Fruit fly (Drosophila melanogaster) whole organism, embryonic: ENCODE data around the gene Adsl.

Experiments used
- Asciz ChIP-seq: fragments of 200-800 bp; sonication (Bioruptor generic); optimal IDR thresholded peaks from 2 replicates; lab custom pipeline; 2017; ENCODE audit warnings: missing biosample characterization, mild to moderate bottlenecking, missing genetic modification characterization, missing genetic modification reagents
- B-H2 ChIP-seq: fragments of 200-800 bp; sonication (Bioruptor generic); optimal IDR thresholded peaks from 2 replicates; lab custom pipeline; 2018; ENCODE audit warnings: missing biosample characterization, mild to moderate bottlenecking, missing genetic modification characterization
- Blimp-1 ChIP-seq: fragments of 200-800 bp; sonication (Bioruptor generic); optimal IDR thresholded peaks from 3 replicates; lab custom pipeline; 2018; ENCODE audit warnings: missing biosample characterization, missing genetic modification characterization, mild to moderate bottlenecking, moderate library complexity, missing genetic modification reagents
- BtbVII ChIP-seq: fragments of 200-800 bp; sonication (Bioruptor generic); optimal IDR thresholded peaks from 3 replicates; lab custom pipeline; 2017; ENCODE audit warnings: missing biosample characterization, mild to moderate bottlenecking, missing genetic modification characterization
- CG10147 ChIP-seq: fragments of 200-800 bp; sonication (Bioruptor generic); optimal IDR thresholded peaks from 2 replicates; lab custom pipeline; 2019; ENCODE audit warnings: missing biosample characterization, mild to moderate bottlenecking, missing genetic modification characterization, moderate library complexity
- CG10321 ChIP-seq: fragments of 200-800 bp; sonication (Bioruptor generic); IDR thresholded peaks from 2 replicates; pipeline ENCODE4 v1.3.6; 2022; ENCODE audit warnings: missing biosample characterization, missing genetic modification characterization
- CG11723 ChIP-seq: fragments of 200-800 bp; sonication (Bioruptor generic); optimal IDR thresholded peaks from 2 replicates; lab custom pipeline; 2017; ENCODE audit warnings: missing biosample characterization, mild to moderate bottlenecking, missing genetic modification characterization
- CG14441 ChIP-seq: fragments of 200-800 bp; sonication (Bioruptor generic); IDR thresholded peaks from 2 replicates; pipeline ENCODE4 v1.3.6; 2022; ENCODE audit warnings: missing biosample characterization, missing genetic modification characterization
- CG17359 ChIP-seq: fragments of 200-800 bp; sonication (Bioruptor generic); optimal IDR thresholded peaks from 3 replicates; lab custom pipeline; 2018; ENCODE audit warnings: missing biosample characterization, mild to moderate bottlenecking, missing genetic modification characterization, moderate library complexity
- CG17829 ChIP-seq: fragments of 200-800 bp; optimal IDR thresholded peaks from 2 replicates; lab custom pipeline; 2019; ENCODE audit warnings: missing biosample characterization, mild to moderate bottlenecking, missing genetic modification characterization, moderate library complexity
- CG2199 ChIP-seq: fragments of 200-800 bp; sonication (Bioruptor generic); IDR thresholded peaks from 3 replicates; pipeline ENCODE4 v1.3.6; 2022; ENCODE audit warnings: missing biosample characterization, missing genetic modification characterization
- CG31388 ChIP-seq: fragments of 200-800 bp; sonication (Bioruptor generic); optimal IDR thresholded peaks from 2 replicates; lab custom pipeline; 2016; ENCODE audit warnings: missing biosample characterization, missing genetic modification characterization
- CG3281 ChIP-seq: fragments of 200-800 bp; sonication (Bioruptor generic); optimal IDR thresholded peaks from 3 replicates; lab custom pipeline; 2017; ENCODE audit warnings: missing biosample characterization, mild to moderate bottlenecking, missing genetic modification characterization
- CG43689 ChIP-seq: fragments of 200-800 bp; sonication (Bioruptor generic); IDR thresholded peaks from 2 replicates; pipeline ENCODE4 v1.3.6; 2022; ENCODE audit warnings: missing biosample characterization, missing genetic modification characterization
- CG7271 ChIP-seq: fragments of 200-800 bp; sonication (Bioruptor generic); optimal IDR thresholded peaks from 2 replicates; lab custom pipeline; 2018; ENCODE audit warnings: missing biosample characterization, mild to moderate bottlenecking, missing genetic modification characterization, moderate library complexity
- CG8089 ChIP-seq: fragments of 200-800 bp; sonication (Bioruptor generic); optimal IDR thresholded peaks from 3 replicates; lab custom pipeline; 2016; ENCODE audit warnings: missing biosample characterization, missing genetic modification characterization
- CG8290 ChIP-seq, 3 experiments: fragments of 200-800 bp; sonication (Bioruptor generic); optimal IDR thresholded peaks; 2 replicates each; lab custom pipeline; 2016 to 2019; ENCODE audit warnings: missing biosample characterization in 3 of 3, missing genetic modification characterization in 3 of 3, mild to moderate bottlenecking in 2 of 3, moderate library complexity in 1 of 3
- CG9437 ChIP-seq: fragments of 200-800 bp; sonication (Bioruptor generic); optimal IDR thresholded peaks from 2 replicates; lab custom pipeline; 2018; ENCODE audit warnings: missing biosample characterization, mild to moderate bottlenecking, missing genetic modification characterization
- D19B ChIP-seq: fragments of 200-800 bp; sonication (Bioruptor generic); optimal IDR thresholded peaks from 2 replicates; lab custom pipeline; 2017; ENCODE audit warnings: missing biosample characterization, mild to moderate bottlenecking, missing genetic modification characterization
- Dbx ChIP-seq: fragments of 200-800 bp; sonication (Bioruptor generic); IDR thresholded peaks from 3 replicates; pipeline ENCODE4 v1.3.6; 2022; ENCODE audit warnings: missing biosample characterization, missing genetic modification characterization
- HLH3B ChIP-seq: fragments of 200-800 bp; sonication (Bioruptor generic); IDR thresholded peaks from 2 replicates; pipeline ENCODE4 v1.3.6; 2022; ENCODE audit warnings: missing biosample characterization, missing genetic modification characterization
- HLHmδ ChIP-seq: fragments of 200-800 bp; sonication (Bioruptor generic); optimal IDR thresholded peaks from 2 replicates; lab custom pipeline; 2018; ENCODE audit warnings: missing biosample characterization, mild to moderate bottlenecking, missing genetic modification characterization, moderate library complexity
- Oaz ChIP-seq: fragments of 200-800 bp; sonication (Bioruptor generic); IDR thresholded peaks from 2 replicates; pipeline ENCODE4 v1.3.6; 2022; ENCODE audit warnings: missing biosample characterization, missing genetic modification characterization
- Ptx1 ChIP-seq: fragments of 200-800 bp; sonication (Bioruptor generic); IDR thresholded peaks from 2 replicates; pipeline ENCODE4 v1.3.6; 2022; ENCODE audit warnings: missing biosample characterization, missing genetic modification characterization
- bcd ChIP-seq: fragments of 200-800 bp; sonication (Bioruptor generic); optimal IDR thresholded peaks from 2 replicates; lab custom pipeline; 2017; ENCODE audit warnings: missing biosample characterization, mild to moderate bottlenecking, missing genetic modification characterization
- br ChIP-seq: fragments of >200 bp; optimal IDR thresholded peaks from 2 replicates; lab custom pipeline; 2017
- caup ChIP-seq: fragments of 200-800 bp; sonication (Bioruptor generic); optimal IDR thresholded peaks from 3 replicates; lab custom pipeline; 2017; ENCODE audit warnings: missing biosample characterization, mild to moderate bottlenecking, missing genetic modification characterization, moderate library complexity; ENCODE audit not compliant: severe bottlenecking
- chif ChIP-seq, 2 experiments: fragments of 200-800 bp; sonication (Bioruptor generic); optimal IDR thresholded peaks; 3 replicates each; lab custom pipeline; 2016; ENCODE audit warnings: missing biosample characterization in 2 of 2, missing genetic modification characterization in 2 of 2
- chinmo ChIP-seq: fragments of 200-800 bp; sonication (Bioruptor generic); IDR thresholded peaks from 4 replicates; pipeline ENCODE4 v1.3.6; 2022; ENCODE audit warnings: missing biosample characterization, missing genetic modification characterization; ENCODE audit not compliant: partially characterized antibody
- chm ChIP-seq: fragments of 200-800 bp; sonication (Bioruptor generic); IDR thresholded peaks from 2 replicates; pipeline ENCODE4 v1.3.6; 2022; ENCODE audit warnings: missing biosample characterization, missing genetic modification characterization
- dmrt99B ChIP-seq: fragments of 200-800 bp; sonication (Bioruptor generic); optimal IDR thresholded peaks from 2 replicates; lab custom pipeline; 2018; ENCODE audit warnings: missing biosample characterization, mild to moderate bottlenecking, missing genetic modification characterization, moderate library complexity
- dysf ChIP-seq: fragments of 200-800 bp; sonication (Bioruptor generic); IDR thresholded peaks from 3 replicates; pipeline ENCODE4 v1.3.6; 2022; ENCODE audit warnings: missing biosample characterization, missing genetic modification characterization
- eyg ChIP-seq: fragments of 200-800 bp; sonication (Bioruptor generic); optimal IDR thresholded peaks from 3 replicates; lab custom pipeline; 2016; ENCODE audit warnings: missing biosample characterization, missing genetic modification characterization
- ftz-f1 ChIP-seq: fragments of 200-800 bp; sonication (Bioruptor generic); optimal IDR thresholded peaks from 2 replicates; lab custom pipeline; 2016; ENCODE audit warnings: missing biosample characterization, missing genetic modification characterization
- gem ChIP-seq: fragments of 200-800 bp; sonication (Bioruptor generic); optimal IDR thresholded peaks from 2 replicates; lab custom pipeline; 2019; ENCODE audit warnings: missing biosample characterization, mild to moderate bottlenecking, missing genetic modification characterization, moderate library complexity
- gfzf ChIP-seq: fragments of 200-800 bp; sonication (Bioruptor generic); optimal IDR thresholded peaks from 2 replicates; lab custom pipeline; 2016; ENCODE audit warnings: missing biosample characterization, mild to moderate bottlenecking, missing genetic modification characterization, moderate library complexity
- grau ChIP-seq: fragments of 200-800 bp; optimal IDR thresholded peaks from 3 replicates; lab custom pipeline; 2019; ENCODE audit warnings: missing biosample characterization, mild to moderate bottlenecking, missing genetic modification characterization, moderate library complexity
- hkb ChIP-seq, 2 experiments: fragments of 200-800 bp in 1 of 2; fragments of >200 bp in 1 of 2; sonication (Bioruptor generic) in 1 of 2; IDR thresholded peaks in 1 of 2; optimal IDR thresholded peaks in 1 of 2; 2 replicates each; pipeline versions ENCODE4 v1.3.6 to Lab custom; 2017 to 2022; ENCODE audit warnings: missing biosample characterization in 1 of 2, missing genetic modification characterization in 1 of 2
- lab ChIP-seq: fragments of 200-800 bp; sonication (Bioruptor generic); optimal IDR thresholded peaks from 3 replicates; lab custom pipeline; 2017; ENCODE audit warnings: missing biosample characterization, missing genetic modification characterization, mild to moderate bottlenecking, moderate library complexity, missing genetic modification reagents
- lbe ChIP-seq: fragments of 200-800 bp; sonication (Bioruptor generic); optimal IDR thresholded peaks from 2 replicates; lab custom pipeline; 2016; ENCODE audit warnings: missing biosample characterization, mild to moderate bottlenecking, missing genetic modification characterization
- lmd ChIP-seq: fragments of 200-800 bp; sonication (Bioruptor generic); IDR thresholded peaks from 2 replicates; pipeline ENCODE4 v1.3.6; 2022; ENCODE audit warnings: missing biosample characterization, missing genetic modification characterization
- p53 ChIP-seq: fragments of 200-800 bp; sonication (Bioruptor generic); optimal IDR thresholded peaks from 2 replicates; lab custom pipeline; 2016; ENCODE audit warnings: missing biosample characterization, missing genetic modification characterization
- peb ChIP-seq: fragments of 200-800 bp; sonication (Bioruptor generic); IDR thresholded peaks from 2 replicates; pipeline ENCODE4 v1.3.6; 2022; ENCODE audit warnings: missing biosample characterization, missing genetic modification characterization
- pum ChIP-seq: fragments of 200-800 bp; sonication (Bioruptor generic); optimal IDR thresholded peaks from 2 replicates; lab custom pipeline; 2016; ENCODE audit warnings: missing biosample characterization, missing genetic modification characterization
- slbo ChIP-seq: fragments of 200-800 bp; sonication (Bioruptor generic); IDR thresholded peaks from 2 replicates; pipeline ENCODE4 v1.3.6; 2022; ENCODE audit warnings: missing biosample characterization, missing genetic modification characterization
- slou ChIP-seq: fragments of 200-800 bp; sonication (Bioruptor generic); optimal IDR thresholded peaks from 3 replicates; lab custom pipeline; 2016; ENCODE audit warnings: missing biosample characterization, missing genetic modification characterization
- sna ChIP-seq: fragments of 200-800 bp; sonication (Bioruptor generic); IDR thresholded peaks from 2 replicates; pipeline ENCODE4 v1.3.6; 2022; ENCODE audit warnings: missing biosample characterization, missing genetic modification characterization; ENCODE audit not compliant: partially characterized antibody
- ttk ChIP-seq: fragments of 200-800 bp; sonication (Bioruptor generic); IDR thresholded peaks from 2 replicates; pipeline ENCODE4 v2.1.2; 2022; ENCODE audit warnings: missing biosample characterization, missing genetic modification characterization
- tup ChIP-seq: fragments of 200-800 bp; sonication (Bioruptor generic); optimal IDR thresholded peaks from 2 replicates; lab custom pipeline; 2016; ENCODE audit warnings: missing biosample characterization, mild to moderate bottlenecking, missing genetic modification characterization, moderate library complexity
- usp ChIP-seq: fragments of >200 bp; optimal IDR thresholded peaks from 2 replicates; lab custom pipeline; 2017; ENCODE audit warnings: missing biosample characterization, missing genetic modification characterization
- zen2 ChIP-seq: fragments of 200-800 bp; sonication (Bioruptor generic); IDR thresholded peaks from 3 replicates; pipeline ENCODE4 v1.3.6; 2022; ENCODE audit warnings: missing biosample characterization, missing genetic modification characterization; ENCODE audit not compliant: partially characterized antibody

The Adsl gene

DNA sequence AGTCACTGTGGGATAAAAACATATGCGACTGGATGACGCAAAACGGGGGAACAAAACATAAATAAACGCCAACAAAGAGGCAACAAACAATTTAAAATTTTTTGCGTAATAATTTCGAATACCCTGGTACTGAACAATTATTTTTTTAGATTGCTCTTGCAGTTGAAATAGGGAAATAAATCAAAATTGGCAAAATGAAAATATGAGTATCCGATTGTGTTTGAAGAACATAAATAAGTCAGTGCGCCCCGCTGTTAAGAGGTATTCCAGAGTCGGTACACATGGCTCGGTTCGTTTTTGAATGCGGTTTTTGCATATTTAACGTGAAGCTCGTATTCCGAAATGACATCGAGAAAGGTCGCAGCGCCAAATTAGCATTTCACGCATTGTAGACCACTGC, 35.4 kb downstream of the Adsl start:
- TF ChIP-seq dysf (GFP tag; lab: Robert Waterston, UW) (0 out of 3 replicates have a peak, but pooled peaks have one; percentile 35), peb (no peak), chinmo (GFP tag; lab: Robert Waterston, UW) (no peak), CG8089 (GFP tag; lab: Kevin White, UChicago) (no peak), CG2199 (no peak), dmrt99B (tag; lab: Kevin White, UChicago) (peak; percentile 29), grau (no peak), lbe (GFP tag; lab: Kevin White, UChicago) (peak; percentile 12), BtbVII (GFP tag; lab: Kevin White, UChicago) (no peak), eyg (no peak), chif (GFP tag; optimal IDR thresholded peaks at IDR 0.05; lab: Kevin White, UChicago) (no peak), CG10321 (GFP tag; lab: Robert Waterston, UW) (no peak), hkb (optimal IDR thresholded peaks at IDR 0.05; lab: Kevin White, UChicago) (no peak), hkb (GFP tag; IDR thresholded peaks at IDR 0.05; lab: Robert Waterston, UW) (peak; percentile 27; the same call in 1 of the 2 replicates), ftz-f1 (GFP tag; lab: Kevin White, UChicago) (no peak), ttk (GFP tag; lab: Robert Waterston, UW) (no peak), tup (GFP tag; lab: Kevin White, UChicago) (no peak), br (no peak), CG14441 (peak; percentile 52), zen2 (GFP tag; lab: Robert Waterston, UW) (no peak), slbo (peak; percentile 49; the same call in 1 of the 2 replicates), Ptx1 (peak; percentile 26; the same call in 1 of the 2 replicates), lmd (GFP tag; lab: Robert Waterston, UW) (no peak), CG10147 (GFP tag; lab: Kevin White, UChicago) (no peak), Dbx (GFP tag; lab: Robert Waterston, UW) (no peak), slou (GFP tag; lab: Kevin White, UChicago) (no peak), Blimp-1 (GFP tag; lab: Kevin White, UChicago) (no peak), Asciz (GFP tag; lab: Kevin White, UChicago) (no peak), usp (no peak), gfzf (GFP tag; lab: Kevin White, UChicago) (no peak), pum (no peak), CG3281 (no peak), B-H2 (GFP tag; lab: Kevin White, UChicago) (no peak), CG7271 (tag; lab: Kevin White, UChicago) (no peak), caup (GFP tag; lab: Kevin White, UChicago) (no peak), gem (peak; percentile 19), D19B (GFP tag; lab: Kevin White, UChicago) (peak; percentile 82), HLHmδ (GFP tag; lab: Kevin White, UChicago) (no peak), CG11723 (GFP tag; lab: Kevin White, UChicago) (no peak), CG17829 (tag; lab: Kevin White, UChicago) (no peak), HLH3B (GFP tag; lab: Robert Waterston, UW) (peak; percentile 8; the same call in 1 of the 2 replicates), sna (no peak), CG31388 (GFP tag; lab: Kevin White, UChicago) (no peak), Oaz (no peak), p53 (GFP tag; lab: Kevin White, UChicago) (no peak), CG8290 (GFP tag; optimal IDR thresholded peaks at IDR 0.05; lab: Kevin White, UChicago) (no peak), CG8290 (tag; optimal IDR thresholded peaks at IDR 0.05; lab: Kevin White, UChicago) (no peak), bcd (GFP tag; lab: Kevin White, UChicago) (no peak), CG43689 (GFP tag; lab: Robert Waterston, UW) (no peak), chm (no peak), lab (GFP tag; lab: Kevin White, UChicago) (no peak), CG17359 (no peak), CG9437 (GFP tag; lab: Kevin White, UChicago) (no peak)
